Worm (Caenorhabditis elegans) whole organism, mixed stage, embryonic: ENCODE data around the gene W02A2.5.

ENCODE experiments used
- nhr-76 ChIP-seq: sonication (generic microtip); optimal IDR thresholded peaks from 2 replicates; lab custom pipeline; 2017; ENCODE audit warnings: missing biosample characterization, missing genetic modification characterization
- pha-4 ChIP-seq: fragments of 150-350 bp; optimal IDR thresholded peaks from 2 replicates; lab custom pipeline; 2018; ENCODE audit warnings: missing biosample characterization, missing genetic modification reagents, missing genetic modification characterization

- TF ChIP-seq nhr-76 (no peak), pha-4 (tag; lab: Kevin White, UChicago) (no peak)
Measured at ce11 chrIV:13370235-13370739, 27.6 kb downstream of the W02A2.5 start, which contains the start of the genes rla-2, popl-7 and Y62E10A.24.
